Fruit fly (Drosophila melanogaster) whole organism, embryonic: ENCODE results near the gene Osi19.

Source experiments
- CG10274 ChIP-seq: fragments of 200-800 bp; sonication (Bioruptor generic); optimal IDR thresholded peaks from 3 replicates; lab custom pipeline; 2017; ENCODE audit warnings: missing biosample characterization, mild to moderate bottlenecking, missing genetic modification characterization
- CG10321 ChIP-seq: fragments of 200-800 bp; sonication (Bioruptor generic); IDR thresholded peaks from 2 replicates; pipeline ENCODE4 v1.3.6; 2022; ENCODE audit warnings: missing biosample characterization, missing genetic modification characterization
- CG13287 ChIP-seq: fragments of 200-800 bp; sonication (Bioruptor generic); IDR thresholded peaks from 2 replicates; pipeline ENCODE4 v1.3.6; 2022; ENCODE audit warnings: missing biosample characterization, missing genetic modification characterization; ENCODE audit not compliant: partially characterized antibody
- CG7271 ChIP-seq: fragments of 200-800 bp; sonication (Bioruptor generic); optimal IDR thresholded peaks from 2 replicates; lab custom pipeline; 2018; ENCODE audit warnings: missing biosample characterization, mild to moderate bottlenecking, missing genetic modification characterization, moderate library complexity
- Chrac-16 ChIP-seq: fragments of 200-800 bp; sonication (Bioruptor generic); optimal IDR thresholded peaks from 3 replicates; lab custom pipeline; 2016; ENCODE audit warnings: missing biosample characterization, missing genetic modification characterization
- so ChIP-seq: fragments of 200-800 bp; sonication (Bioruptor generic); IDR thresholded peaks from 3 replicates; pipeline ENCODE4 v1.3.6; 2022; ENCODE audit warnings: missing biosample characterization, missing genetic modification characterization

DNA sequence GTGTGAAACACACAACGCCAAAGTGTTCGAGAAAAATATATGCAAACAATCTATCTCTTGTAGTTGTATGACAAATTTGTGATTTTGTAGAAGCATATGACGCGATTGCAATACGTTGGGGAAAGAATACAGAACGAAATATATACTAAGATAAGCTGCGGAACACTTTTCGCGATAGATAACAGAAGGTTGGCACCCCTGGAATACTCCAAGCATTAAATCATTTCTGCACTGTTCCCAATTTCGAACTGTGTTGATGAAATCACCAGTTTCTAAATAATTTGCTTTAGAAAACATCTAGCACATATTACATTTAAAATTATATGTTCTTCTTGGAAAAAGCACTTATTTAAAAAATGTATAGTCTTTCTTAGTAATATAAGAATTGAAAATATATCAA is 19.2 kb downstream of the Osi19 start:
- TF ChIP-seq CG7271 (tag; lab: Kevin White, UChicago) (no peak), CG10321 (GFP tag; lab: Robert Waterston, UW) (no peak), Chrac-16 (GFP tag; lab: Kevin White, UChicago) (no peak), CG13287 (GFP tag; lab: Robert Waterston, UW) (no peak), so (no peak), CG10274 (GFP tag; lab: Kevin White, UChicago) (no peak)
